Worm (Caenorhabditis elegans) whole organism, L4/young adult: ENCODE measurements around the gene C09B8.4.

Experiments
- W03F9.2 ChIP-seq: fragments of 150-350 bp; optimal IDR thresholded peaks from 2 replicates; lab custom pipeline; 2014; ENCODE audit warnings: missing biosample characterization, missing genetic modification characterization
- him-1 ChIP-seq: sonication (generic microtip); optimal IDR thresholded peaks from 2 replicates; lab custom pipeline; 2016; ENCODE audit warnings: missing genotype, missing genetic modification reagents, missing genetic modification characterization, missing compliant biosample characterization

- TF ChIP-seq W03F9.2 (tag; lab: Kevin White, UChicago) (no peak), him-1 (tag; lab: Kevin White, UChicago) (no peak)
These were observed 20.8 kb upstream of the C09B8.4 start for ce11 chrX:6040435-6041093.
